Fruit fly (Drosophila melanogaster) whole organism, embryonic: Measurements from ENCODE around the gene IFT52.

Experiments
- Asciz ChIP-seq: fragments of 200-800 bp; sonication (Bioruptor generic); optimal IDR thresholded peaks from 2 replicates; lab custom pipeline; 2017; ENCODE audit warnings: missing biosample characterization, mild to moderate bottlenecking, missing genetic modification characterization, missing genetic modification reagents
- BEAF-32 ChIP-seq: fragments of 200-800 bp; sonication (Bioruptor generic); optimal IDR thresholded peaks from 3 replicates; lab custom pipeline; 2017; ENCODE audit warnings: missing biosample characterization, missing genetic modification characterization, mild to moderate bottlenecking, moderate library complexity, missing genetic modification reagents
- CG12659 ChIP-seq: fragments of 200-800 bp; sonication (Bioruptor generic); optimal IDR thresholded peaks from 3 replicates; lab custom pipeline; 2017; ENCODE audit warnings: mild to moderate bottlenecking, missing biosample characterization, missing genetic modification reagents, missing genetic modification characterization
- CG30020 ChIP-seq: fragments of 200-800 bp; optimal IDR thresholded peaks from 2 replicates; lab custom pipeline; 2019; ENCODE audit warnings: missing biosample characterization, mild to moderate bottlenecking, missing genetic modification characterization, moderate library complexity
- CG33213 ChIP-seq: fragments of 200-800 bp; sonication (Bioruptor generic); optimal IDR thresholded peaks from 3 replicates; lab custom pipeline; 2016; ENCODE audit warnings: missing biosample characterization, missing genetic modification characterization
- CG4328 ChIP-seq: fragments of 200-800 bp; sonication (Bioruptor generic); optimal IDR thresholded peaks from 3 replicates; lab custom pipeline; 2017; ENCODE audit warnings: missing biosample characterization, missing genetic modification reagents, missing genetic modification characterization
- CG4617 ChIP-seq: fragments of 200-800 bp; sonication (Bioruptor generic); optimal IDR thresholded peaks from 3 replicates; lab custom pipeline; 2016; ENCODE audit warnings: missing biosample characterization, missing genetic modification characterization, borderline replicate concordance
- CG7928 ChIP-seq: fragments of 200-800 bp; sonication (Bioruptor generic); optimal IDR thresholded peaks from 2 replicates; lab custom pipeline; 2017; ENCODE audit warnings: missing biosample characterization, mild to moderate bottlenecking, missing genetic modification characterization
- CG9797 ChIP-seq: fragments of 200-800 bp; sonication (Bioruptor generic); optimal IDR thresholded peaks from 3 replicates; lab custom pipeline; 2018; ENCODE audit warnings: missing biosample characterization, mild to moderate bottlenecking, missing genetic modification characterization
- Dip2 ChIP-seq: fragments of 200-800 bp; sonication (Bioruptor generic); IDR thresholded peaks from 2 replicates; pipeline ENCODE4 v1.3.6; 2022; ENCODE audit warnings: missing biosample characterization, missing genetic modification characterization
- Doc3 ChIP-seq: fragments of 200-800 bp; sonication (Bioruptor generic); IDR thresholded peaks from 3 replicates; pipeline ENCODE4 v1.3.6; 2022; ENCODE audit warnings: missing biosample characterization, missing genetic modification characterization; ENCODE audit not compliant: partially characterized antibody
- Dp ChIP-seq: fragments of 200-800 bp; sonication (Bioruptor generic); optimal IDR thresholded peaks from 2 replicates; lab custom pipeline; 2018; ENCODE audit warnings: missing biosample characterization, mild to moderate bottlenecking, missing genetic modification characterization, moderate library complexity
- Gug ChIP-seq: fragments of 200-800 bp; sonication (Bioruptor generic); IDR thresholded peaks from 4 replicates; pipeline ENCODE4 v1.3.6; 2022; ENCODE audit warnings: missing biosample characterization, missing genetic modification characterization
- Lhr ChIP-seq: fragments of 200-800 bp; sonication (Bioruptor generic); optimal IDR thresholded peaks from 3 replicates; lab custom pipeline; 2017; ENCODE audit warnings: mild to moderate bottlenecking, missing biosample characterization, missing genetic modification reagents, missing genetic modification characterization
- MBD-R2 ChIP-seq: fragments of 200-800 bp; sonication (Bioruptor generic); IDR thresholded peaks from 2 replicates; pipeline ENCODE4 v1.3.6; 2022; ENCODE audit warnings: missing biosample characterization, missing genetic modification characterization
- Med ChIP-seq: fragments of 200-800 bp; sonication (Bioruptor generic); peaks from one replicate; lab custom pipeline; 2016; ENCODE audit warnings: missing biosample characterization, missing genetic modification characterization, mild to moderate bottlenecking, inconsistent platforms, moderate library complexity
- Pdp1 ChIP-seq, 2 experiments: fragments of 200-800 bp; sonication (Bioruptor generic); optimal IDR thresholded peaks; 3 replicates each; lab custom pipeline; 2016; ENCODE audit warnings: missing biosample characterization in 2 of 2, missing genetic modification characterization in 2 of 2, mild to moderate bottlenecking in 1 of 2, moderate library complexity in 1 of 2
- Scr ChIP-seq: fragments of 200-800 bp; sonication (Bioruptor generic); IDR thresholded peaks from 2 replicates; pipeline ENCODE4 v1.3.6; 2022; ENCODE audit warnings: missing biosample characterization, missing genetic modification characterization; ENCODE audit not compliant: partially characterized antibody
- Stat92E ChIP-seq, 3 experiments: fragments of >200 bp in 2 of 3; fragments of 200-800 bp in 1 of 3; sonication (Bioruptor generic) in 1 of 3; optimal IDR thresholded peaks; 2 replicates each; lab custom pipeline; 2017 to 2019; ENCODE audit warnings: missing biosample characterization in 3 of 3, missing genetic modification characterization in 3 of 3, mild to moderate bottlenecking in 1 of 3, moderate library complexity in 1 of 3
- YL-1 ChIP-seq: fragments of 200-800 bp; sonication (Bioruptor generic); optimal IDR thresholded peaks from 3 replicates; lab custom pipeline; 2017; ENCODE audit warnings: missing biosample characterization, mild to moderate bottlenecking, missing genetic modification characterization
- aop ChIP-seq: fragments of 200-800 bp; sonication (Bioruptor generic); IDR thresholded peaks from 2 replicates; pipeline ENCODE4 v1.3.6; 2022; ENCODE audit warnings: missing biosample characterization, missing genetic modification characterization
- ato ChIP-seq: fragments of 200-800 bp; sonication (Bioruptor generic); IDR thresholded peaks from 2 replicates; pipeline ENCODE4 v1.3.6; 2022; ENCODE audit warnings: missing biosample characterization, missing genetic modification characterization; ENCODE audit not compliant: partially characterized antibody
- cg ChIP-seq: fragments of 200-800 bp; sonication (Bioruptor generic); optimal IDR thresholded peaks from 3 replicates; lab custom pipeline; 2019; ENCODE audit warnings: missing biosample characterization, mild to moderate bottlenecking, missing genetic modification characterization, moderate library complexity
- chinmo ChIP-seq: fragments of 200-800 bp; sonication (Bioruptor generic); IDR thresholded peaks from 4 replicates; pipeline ENCODE4 v1.3.6; 2022; ENCODE audit warnings: missing biosample characterization, missing genetic modification characterization; ENCODE audit not compliant: partially characterized antibody
- gcm ChIP-seq: fragments of 200-800 bp; sonication (Bioruptor generic); optimal IDR thresholded peaks from 2 replicates; lab custom pipeline; 2019; ENCODE audit warnings: missing biosample characterization, mild to moderate bottlenecking, missing genetic modification characterization, moderate library complexity
- gfzf ChIP-seq: fragments of 200-800 bp; sonication (Bioruptor generic); optimal IDR thresholded peaks from 2 replicates; lab custom pipeline; 2016; ENCODE audit warnings: missing biosample characterization, mild to moderate bottlenecking, missing genetic modification characterization, moderate library complexity
- hb ChIP-seq: fragments of 200-800 bp; sonication (Bioruptor generic); IDR thresholded peaks from 3 replicates; pipeline ENCODE4 v1.3.6; 2022; ENCODE audit warnings: missing biosample characterization, missing genetic modification characterization; ENCODE audit not compliant: partially characterized antibody
- hbn ChIP-seq: fragments of 200-800 bp; sonication (Bioruptor generic); IDR thresholded peaks from 2 replicates; pipeline ENCODE4 v1.3.6; 2022; ENCODE audit warnings: missing biosample characterization, missing genetic modification characterization; ENCODE audit not compliant: partially characterized antibody
- inv ChIP-seq: fragments of 200-800 bp; sonication (Bioruptor generic); IDR thresholded peaks from 2 replicates; pipeline ENCODE4 v1.3.6; 2022; ENCODE audit warnings: missing biosample characterization, missing genetic modification characterization; ENCODE audit not compliant: partially characterized antibody
- knrl ChIP-seq: fragments of 200-800 bp; sonication (Bioruptor generic); IDR thresholded peaks from 3 replicates; pipeline ENCODE4 v1.3.6; 2022; ENCODE audit warnings: missing biosample characterization, missing genetic modification characterization; ENCODE audit not compliant: partially characterized antibody
- lbe ChIP-seq: fragments of 200-800 bp; sonication (Bioruptor generic); optimal IDR thresholded peaks from 2 replicates; lab custom pipeline; 2016; ENCODE audit warnings: missing biosample characterization, mild to moderate bottlenecking, missing genetic modification characterization
- mirr ChIP-seq: fragments of 200-800 bp; sonication (Bioruptor generic); optimal IDR thresholded peaks from 3 replicates; lab custom pipeline; 2018; ENCODE audit warnings: missing biosample characterization, mild to moderate bottlenecking, missing genetic modification characterization
- nmo ChIP-seq: fragments of 200-800 bp; sonication (Bioruptor generic); optimal IDR thresholded peaks from 2 replicates; lab custom pipeline; 2018; ENCODE audit warnings: missing biosample characterization, mild to moderate bottlenecking, missing genetic modification characterization, moderate library complexity
- ranshi ChIP-seq: fragments of 200-800 bp; sonication (Bioruptor generic); IDR thresholded peaks from 2 replicates; pipeline ENCODE4 v1.3.6; 2022; ENCODE audit warnings: missing biosample characterization, missing genetic modification characterization
- schlank ChIP-seq: fragments of 200-800 bp; sonication (Bioruptor generic); optimal IDR thresholded peaks from 2 replicates; lab custom pipeline; 2018; ENCODE audit warnings: missing biosample characterization, mild to moderate bottlenecking, missing genetic modification characterization
- sens ChIP-seq: fragments of 200-800 bp; sonication (Bioruptor generic); peaks from one replicate; lab custom pipeline; 2016; ENCODE audit warnings: missing biosample characterization, missing genetic modification characterization
- sens-2 ChIP-seq: fragments of 200-800 bp; sonication (Bioruptor generic); IDR thresholded peaks from 2 replicates; pipeline ENCODE4 v1.3.6; 2022; ENCODE audit warnings: missing biosample characterization, missing genetic modification characterization
- stwl ChIP-seq: fragments of 200-800 bp; sonication (Bioruptor generic); optimal IDR thresholded peaks from 3 replicates; lab custom pipeline; 2018; ENCODE audit warnings: missing biosample characterization, mild to moderate bottlenecking, missing genetic modification characterization, moderate library complexity
- tll ChIP-seq, 2 experiments: fragments of 200-800 bp in 1 of 2; fragments of >200 bp in 1 of 2; sonication (Bioruptor generic) in 1 of 2; optimal IDR thresholded peaks; 2 replicates each; lab custom pipeline; 2017 to 2019; ENCODE audit warnings: missing biosample characterization in 2 of 2, missing genetic modification characterization in 2 of 2, mild to moderate bottlenecking in 1 of 2, moderate library complexity in 1 of 2
- tna ChIP-seq: fragments of 200-800 bp; sonication (Bioruptor generic); IDR thresholded peaks from 2 replicates; pipeline ENCODE4 v1.3.6; 2022; ENCODE audit warnings: missing biosample characterization, missing genetic modification characterization; ENCODE audit not compliant: partially characterized antibody
- trem ChIP-seq: fragments of 200-800 bp; optimal IDR thresholded peaks from 3 replicates; lab custom pipeline; 2019; ENCODE audit warnings: missing biosample characterization, mild to moderate bottlenecking, missing genetic modification characterization, moderate library complexity
- wek ChIP-seq: fragments of 200-800 bp; sonication (Bioruptor generic); optimal IDR thresholded peaks from 3 replicates; lab custom pipeline; 2018; ENCODE audit warnings: missing biosample characterization, mild to moderate bottlenecking, missing genetic modification characterization, moderate library complexity

The IFT52 gene

DNA sequence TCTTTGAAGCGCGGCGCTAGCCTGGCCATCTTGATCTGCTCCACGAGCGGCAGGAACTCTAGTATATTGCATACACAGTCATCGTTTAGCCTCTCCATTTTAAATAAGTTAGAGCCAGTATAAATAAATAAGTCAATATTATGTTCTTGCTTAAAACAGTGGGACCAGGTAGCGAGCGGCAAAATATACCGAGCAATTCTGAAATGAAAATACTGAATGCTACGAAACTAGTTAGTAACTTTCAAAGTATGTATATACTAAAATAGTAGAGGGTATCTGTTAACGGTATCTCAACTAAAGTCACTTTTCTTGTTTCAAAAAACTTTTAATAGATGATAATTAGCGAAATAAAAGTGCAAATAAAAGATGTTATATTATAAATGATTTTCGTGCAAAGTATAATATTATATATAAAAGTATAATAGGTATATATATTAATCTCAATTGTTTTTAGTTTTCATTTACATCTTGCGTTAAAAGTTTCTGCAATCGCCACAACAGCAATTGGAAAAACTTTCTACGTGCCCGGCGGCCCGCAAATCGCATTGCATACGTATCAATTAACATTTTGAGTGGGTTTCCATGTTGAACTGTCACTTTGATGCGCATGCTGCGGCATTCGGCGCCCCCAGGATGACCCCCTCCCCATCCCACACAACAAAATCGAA, 8.9 kb upstream of the IFT52 start, which contains the start of gene CG13766 (continued):
- TF ChIP-seq Pdp1 (GFP tag; optimal IDR thresholded peaks at IDR 0.05; lab: Kevin White, UChicago), result peak in 1 of 2 experiments; percentile 12
- TF ChIP-seq sens (GFP tag; lab: Kevin White, UChicago), result peak; percentile 75
- TF ChIP-seq Stat92E (GFP tag; optimal IDR thresholded peaks at IDR 0.05; lab: Kevin White, UChicago), result no peak
- no peak for TF ChIP-seq Dip2 (GFP tag; lab: Robert Waterston, UW)
- TF ChIP-seq chinmo (GFP tag; lab: Robert Waterston, UW), result peak; percentile 97
- no peak for TF ChIP-seq sens-2 (GFP tag; lab: Robert Waterston, UW)
- TF ChIP-seq CG9797 (GFP tag; lab: Kevin White, UChicago), result peak; percentile 64
- peak; percentile 97 for TF ChIP-seq hb (GFP tag; lab: Robert Waterston, UW)
- no peak for TF ChIP-seq mirr
- TF ChIP-seq Scr (GFP tag; lab: Robert Waterston, UW), result peak; percentile 86
- TF ChIP-seq hbn, result peak; percentile 71
- no peak for TF ChIP-seq cg (GFP tag; lab: Kevin White, UChicago)
- TF ChIP-seq Dp (GFP tag; lab: Kevin White, UChicago), result peak; percentile 44
- peak; percentile 98 for TF ChIP-seq tna
- TF ChIP-seq BEAF-32 (GFP tag; lab: Kevin White, UChicago), result peak; percentile 18
- TF ChIP-seq CG4328 (GFP tag; lab: Kevin White, UChicago), result no peak
- TF ChIP-seq CG33213 (GFP tag; lab: Kevin White, UChicago), result peak; percentile 71
- TF ChIP-seq MBD-R2, result peak; percentile 74
- TF ChIP-seq nmo (GFP tag; lab: Kevin White, UChicago), result peak; percentile 32
- TF ChIP-seq gfzf (GFP tag; lab: Kevin White, UChicago), result peak; percentile 83
- TF ChIP-seq CG12659, result peak; percentile 48
- peak; percentile 72; the same call in 2 of the 3 replicates for TF ChIP-seq knrl (GFP tag; lab: Robert Waterston, UW)
- peak; percentile 58 for TF ChIP-seq wek (GFP tag; lab: Kevin White, UChicago)
- peak; percentile 94 for TF ChIP-seq ato (GFP tag; lab: Robert Waterston, UW)
- TF ChIP-seq CG4617, result peak; percentile 29
- no peak for TF ChIP-seq schlank (tag; lab: Kevin White, UChicago)
- peak; percentile 15 for TF ChIP-seq YL-1
- TF ChIP-seq stwl (tag; lab: Kevin White, UChicago), result peak; percentile 87
- TF ChIP-seq Lhr (GFP tag; lab: Kevin White, UChicago), result peak; percentile 84
- no peak for TF ChIP-seq aop
- TF ChIP-seq CG30020 (tag; lab: Kevin White, UChicago), result peak; percentile 35
- no peak for TF ChIP-seq lbe (GFP tag; lab: Kevin White, UChicago)
- TF ChIP-seq trem (tag; lab: Kevin White, UChicago), result peak; percentile 51
- TF ChIP-seq Med (GFP tag; lab: Kevin White, UChicago), result peak; percentile 34
- TF ChIP-seq tll (GFP tag; optimal IDR thresholded peaks at IDR 0.05; lab: Kevin White, UChicago), result peak in 1 of 2 experiments; percentile 57
- no peak for TF ChIP-seq gcm (GFP tag; lab: Kevin White, UChicago)
- peak; percentile 75 for TF ChIP-seq inv
- no peak for TF ChIP-seq Asciz (GFP tag; lab: Kevin White, UChicago)
- no peak for TF ChIP-seq Gug (GFP tag; lab: Robert Waterston, UW)
- TF ChIP-seq ranshi (GFP tag; lab: Robert Waterston, UW), result no peak
- TF ChIP-seq CG7928 (GFP tag; lab: Kevin White, UChicago), result no peak
- peak; percentile 70; the same call in 2 of the 3 replicates for TF ChIP-seq Doc3 (GFP tag; lab: Robert Waterston, UW)
